Worm (Caenorhabditis elegans): ENCODE data around the gene hyls-1.

DNA sequence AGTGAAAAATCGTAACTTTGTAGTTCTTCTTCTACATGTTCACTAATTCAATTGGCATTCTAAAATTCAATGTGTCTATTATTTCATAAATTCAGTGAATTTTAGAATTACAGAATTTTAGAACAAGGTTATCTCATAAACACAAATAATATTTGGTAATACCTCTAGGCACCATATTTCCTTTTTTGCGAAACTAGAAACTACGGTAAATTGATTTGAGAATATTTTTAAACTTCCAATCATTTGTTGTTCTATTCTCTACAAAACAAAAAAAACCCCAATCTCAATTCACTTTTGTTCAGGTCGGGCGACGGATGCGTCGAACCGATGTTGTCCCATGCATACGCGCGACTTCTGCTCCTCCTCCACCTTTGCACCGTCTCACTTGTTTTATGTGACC lies 37.2 kb upstream of the hyls-1 start, which contains the start of gene F09G2.1:
- no peak for TF ChIP-seq attf-4 (tag; optimal IDR thresholded peaks at IDR 0.05)
- TF ChIP-seq R02D3.7 (tag; optimal IDR thresholded peaks at IDR 0.05): no peak
